Fruit fly (Drosophila melanogaster) Kc167 (cell line): ENCODE data around the gene Lgr1.

Experiments used
- psq ChIP-seq: fragments of >200 bp; optimal IDR thresholded peaks from 2 replicates; lab custom pipeline; 2017; ENCODE audit warnings: missing external identifiers
- ttk ChIP-seq: sonication (Bioruptor generic); optimal IDR thresholded peaks from 2 replicates; lab custom pipeline; 2017; ENCODE audit warnings: missing external identifiers

- TF ChIP-seq ttk (lab: Kevin White, UChicago) (no peak), psq (lab: Kevin White, UChicago) (no peak)
Observed at dm6 chr3R:17781371-17781770, 55.8 kb downstream of the Lgr1 start.
